Worm (Caenorhabditis elegans) whole organism, L4 larva: ENCODE results near the gene B0432.14.
A peak's percentile ranks its signal among the peaks of the same experiment; 100 is the strongest.
"Not testable (repeated sequence)": the region's sequence is repeated elsewhere in the genome, so short reads cannot be mapped to it uniquely, and the experiment has no call there.

Source experiments
- D1046.2 ChIP-seq: fragments of 200-800 bp; sonication (Bioruptor generic); IDR thresholded peaks from 2 replicates; pipeline ENCODE4 v1.3.6; 2022; ENCODE audit warnings: missing genetic modification characterization, missing compliant biosample characterization
- T20F7.1 ChIP-seq: fragments of 200-800 bp; sonication (Bioruptor generic); optimal IDR thresholded peaks from 2 replicates; lab custom pipeline; 2018; ENCODE audit warnings: mild to moderate bottlenecking, missing genetic modification characterization, missing compliant biosample characterization
- T26A8.4 ChIP-seq: fragments of 200-800 bp; sonication (Bioruptor generic); IDR thresholded peaks from 2 replicates; pipeline ENCODE4 v1.3.6; 2022; ENCODE audit warnings: missing genetic modification characterization, missing compliant biosample characterization
- aha-1 ChIP-seq: fragments of 150-350 bp; peaks from one replicate; lab custom pipeline; 2014; ENCODE audit warnings: missing biosample characterization, missing genetic modification characterization
- ceh-28 ChIP-seq: fragments of 150-350 bp; optimal IDR thresholded peaks from 2 replicates; lab custom pipeline; 2014; ENCODE audit warnings: missing biosample characterization, missing genetic modification reagents, missing genetic modification characterization
- ceh-62 ChIP-seq: sonication (generic microtip); optimal IDR thresholded peaks from 2 replicates; lab custom pipeline; 2017; ENCODE audit warnings: missing biosample characterization, missing genetic modification characterization
- daf-16 ChIP-seq, 3 experiments: sonication (generic microtip); optimal IDR thresholded peaks; 2 replicates each; lab custom pipeline; 2016 to 2017; ENCODE audit warnings: missing genetic modification characterization in 3 of 3, missing genetic modification reagents in 3 of 3, mild to moderate bottlenecking in 2 of 3, missing compliant biosample characterization in 2 of 3, missing biosample characterization in 1 of 3, moderate library complexity in 1 of 3
- dpl-1 ChIP-seq: fragments of 150-350 bp; optimal IDR thresholded peaks from 2 replicates; lab custom pipeline; 2014; ENCODE audit warnings: missing biosample characterization, missing genetic modification reagents, missing genetic modification characterization
- hlh-11 ChIP-seq: fragments of 200-800 bp; sonication (Bioruptor generic); optimal IDR thresholded peaks from 2 replicates; lab custom pipeline; 2018; ENCODE audit warnings: mild to moderate bottlenecking, missing genetic modification characterization, missing compliant biosample characterization
- nhr-11 ChIP-seq: fragments of 150-350 bp; optimal IDR thresholded peaks from 2 replicates; lab custom pipeline; 2014; ENCODE audit warnings: missing biosample characterization, missing genetic modification characterization
- nhr-25 ChIP-seq: sonication (generic microtip); optimal IDR thresholded peaks from 2 replicates; lab custom pipeline; 2017; ENCODE audit warnings: missing genetic modification characterization, mild to moderate bottlenecking, missing compliant biosample characterization, antibody characterized with exemption, moderate library complexity, borderline replicate concordance; ENCODE audit not compliant: insufficient read depth
- nhr-28 ChIP-seq: fragments of 150-350 bp; optimal IDR thresholded peaks from 2 replicates; lab custom pipeline; 2014; ENCODE audit warnings: missing biosample characterization, missing genetic modification characterization
- nhr-41 ChIP-seq: fragments of 200-800 bp; sonication (Bioruptor generic); IDR thresholded peaks from 2 replicates; pipeline ENCODE4 v1.3.6; 2022; ENCODE audit warnings: missing genetic modification reagents, missing genetic modification characterization, missing compliant biosample characterization
- nhr-42 ChIP-seq: fragments of 200-800 bp; sonication (Bioruptor generic); IDR thresholded peaks from 2 replicates; pipeline ENCODE4 v1.3.6; 2022; ENCODE audit warnings: missing genetic modification characterization, missing compliant biosample characterization
- php-3 ChIP-seq: fragments of 200-800 bp; sonication (Bioruptor generic); IDR thresholded peaks from 2 replicates; pipeline ENCODE4 v1.3.6; 2022; ENCODE audit warnings: missing genetic modification reagents, missing genetic modification characterization, missing compliant biosample characterization
- pqm-1 ChIP-seq: sonication (generic microtip); optimal IDR thresholded peaks from 2 replicates; lab custom pipeline; 2017; ENCODE audit warnings: missing biosample characterization, missing genetic modification characterization
- set-16 ChIP-seq: fragments of 200-800 bp; sonication (Bioruptor generic); IDR thresholded peaks from 2 replicates; pipeline ENCODE4 v1.3.6; 2022; ENCODE audit warnings: missing genetic modification reagents, missing genetic modification characterization, missing compliant biosample characterization
- snpc-1.2 ChIP-seq: fragments of 200-800 bp; sonication (Bioruptor generic); IDR thresholded peaks from 2 replicates; pipeline ENCODE4 v1.3.6; 2022; ENCODE audit warnings: missing genetic modification reagents, missing genetic modification characterization, missing compliant biosample characterization
- snpc-4 ChIP-seq: fragments of 150-350 bp; optimal IDR thresholded peaks from 2 replicates; lab custom pipeline; 2014; ENCODE audit warnings: missing biosample characterization, missing genetic modification characterization
- unc-130 ChIP-seq: sonication (generic microtip); optimal IDR thresholded peaks from 2 replicates; lab custom pipeline; 2016; ENCODE audit warnings: missing genetic modification reagents, missing genetic modification characterization, missing compliant biosample characterization
- zfp-2 ChIP-seq: sonication (generic microtip); optimal IDR thresholded peaks from 2 replicates; lab custom pipeline; 2016; ENCODE audit warnings: mild to moderate bottlenecking, missing genetic modification characterization, missing compliant biosample characterization

B0432.14 gene

DNA sequence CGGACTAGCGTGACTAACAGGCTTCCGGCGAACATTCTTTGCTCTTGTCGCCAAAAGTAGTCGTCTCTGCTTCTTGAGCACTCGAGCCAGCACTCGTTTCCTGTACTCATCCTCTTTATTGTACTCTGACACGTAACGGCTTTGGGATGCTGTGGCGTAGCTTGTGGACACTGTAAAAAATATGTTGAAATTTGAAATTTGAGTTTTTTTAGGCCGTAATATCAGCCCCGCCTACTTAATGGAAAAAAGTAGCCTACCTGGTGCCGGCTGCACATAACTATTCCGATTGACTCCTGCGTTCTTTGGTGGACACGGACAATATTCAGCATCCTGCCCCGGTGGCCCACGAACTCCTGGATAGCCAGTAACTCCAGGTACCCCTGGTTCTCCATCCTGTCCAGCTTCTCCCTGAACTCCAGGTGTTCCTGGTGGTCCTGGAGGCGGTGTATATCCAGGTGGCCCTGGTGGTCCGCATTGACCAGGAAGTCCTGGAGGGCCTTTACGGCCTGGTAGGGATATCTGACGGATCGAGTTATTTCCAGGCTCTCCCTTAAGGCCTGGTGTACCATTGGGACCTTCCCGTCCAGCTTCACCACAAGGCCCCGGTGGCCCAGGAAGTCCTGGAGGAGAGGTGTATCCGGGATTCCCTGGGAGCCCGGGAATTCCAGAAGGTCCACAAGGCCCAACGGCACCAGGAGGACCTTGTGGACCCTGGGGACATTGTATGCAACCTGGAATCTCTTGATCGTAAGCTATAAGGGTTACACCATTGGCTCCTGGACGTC, 40.0 kb downstream of the B0432.14 start:
- TF ChIP-seq snpc-1.2: no peak
- peak; percentile 83 for TF ChIP-seq set-16 (GFP tag; lab: Robert Waterston, UW)
- peak; percentile 92 for TF ChIP-seq aha-1
- TF ChIP-seq, all 104 proteins: peak for 2

DNA sequence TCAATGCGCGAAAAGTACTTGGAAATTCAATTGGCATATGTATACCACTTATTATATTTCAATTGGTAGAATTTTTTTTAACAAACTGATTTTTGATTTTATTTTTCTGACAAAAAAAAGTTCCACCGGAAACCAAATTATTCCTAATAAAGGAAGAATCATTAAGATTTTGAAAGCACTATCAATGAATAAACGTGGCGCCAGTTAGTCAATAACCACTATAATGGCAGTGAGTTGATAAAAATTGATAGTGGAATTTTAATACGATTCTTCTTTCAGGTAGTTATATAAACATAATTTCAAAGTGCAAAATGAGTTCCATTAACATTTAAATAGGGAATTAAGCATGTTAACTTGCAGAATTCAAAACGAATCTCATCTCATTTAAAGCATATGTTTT, 41.5 kb downstream of the B0432.14 start, which contains the start of gene col-69:
TSS of gene col-69 (minus strand) at position 101 of the 400 bp plus-strand sequence.
- TF ChIP-seq nhr-28 (tag; lab: Kevin White, UChicago) (peak; percentile 8), nhr-25 (tag; lab: Kevin White, UChicago) (no peak), hlh-11 (tag; lab: Kevin White, UChicago) (no peak), zfp-2 (tag; lab: Kevin White, UChicago) (no peak), unc-130 (GFP tag; lab: Kevin White, UChicago) (no peak), T20F7.1 (GFP tag; lab: Kevin White, UChicago) (no peak), dpl-1 (GFP tag; lab: Kevin White, UChicago) (no peak), daf-16 (GFP tag; optimal IDR thresholded peaks at IDR 0.05; lab: Kevin White, UChicago) (no peak), daf-16 (tag; optimal IDR thresholded peaks at IDR 0.05; lab: Kevin White, UChicago) (peak; percentile 13), T26A8.4 (GFP tag; lab: Robert Waterston, UW) (no peak), nhr-11 (tag; lab: Kevin White, UChicago) (no peak), snpc-4 (tag; lab: Kevin White, UChicago) (no peak), nhr-42 (GFP tag; lab: Robert Waterston, UW) (no peak), pqm-1 (tag; lab: Kevin White, UChicago) (peak; percentile 22), snpc-1.2 (no peak)

- TF ChIP-seq aha-1 (peak; percentile 62), ceh-28 (tag; lab: Kevin White, UChicago) (no peak)
Measured at ce11 chrII:307154-307553, 43.0 kb downstream of the B0432.14 start, which contains the start of gene K01A2.4. K01A2.4 (plus strand) TSS chrII:307454.

- not testable (repeated sequence) for TF ChIP-seq D1046.2 (GFP tag; lab: Robert Waterston, UW); ceh-62 (tag; lab: Kevin White, UChicago); nhr-41 (GFP tag; lab: Robert Waterston, UW)
Measured at ce11 chrII:312110-312509, 48.0 kb downstream of the B0432.14 start, which contains the start of gene mps-2. mps-2 (minus strand) TSS chrII:312210.

ce11 chrII:313540-313939, 49.4 kb downstream of the B0432.14 start:
- TF ChIP-seq php-3 (GFP tag; lab: Robert Waterston, UW) (no peak), D1046.2 (GFP tag; lab: Robert Waterston, UW) (no peak)
